4 fruit fly cellular contexts compared by ENCODE assay signal in genomic region chr3L:7432811-7433324, dm6.
TF ChIP-seq lines count a peak whose summit lies in the region.

No protein-coding gene starts in this region.

- no peak for TF ChIP-seq CTCF in whole organism, embryonic (GFP tag; optimal IDR thresholded peaks at IDR 0.05; lab: Kevin White, UChicago)

TF ChIP-seq in whole organism, adult, 20 proteins besides CTCF, POLR2A, EP300 and RAD21:
- TF ChIP-seq CG7101 (tag; optimal IDR thresholded peaks at IDR 0.05; lab: Kevin White, UChicago), result no peak
- peak; percentile 62 for TF ChIP-seq kay (GFP tag; lab: Kevin White, UChicago; ENCODE audit: borderline replicate concordance)

TF ChIP-seq in whole organism, embryonic, 481 proteins besides CTCF, POLR2A, EP300 and RAD21:
- TF ChIP-seq sens (GFP tag; lab: Kevin White, UChicago) (peak; percentile 56), Ets65A (GFP tag; lab: Kevin White, UChicago) (peak; percentile 53), CG2199 (GFP tag; IDR thresholded peaks at IDR 0.05; lab: Robert Waterston, UW) (peak; percentile 62; the same call in 2 of the 3 replicates), Med (GFP tag; lab: Kevin White, UChicago) (peak; percentile 30), Sox100B (GFP tag; optimal IDR thresholded peaks at IDR 0.05; lab: Kevin White, UChicago) (peak; percentile 13), grau (tag; optimal IDR thresholded peaks at IDR 0.05; lab: Kevin White, UChicago) (no peak), Dip2 (GFP tag; IDR thresholded peaks at IDR 0.05; lab: Robert Waterston, UW) (no peak)
TF ChIP-seq in whole organism, embryonic: peak in this region for 5.

TF ChIP-seq in whole organism, prepupa, 60 proteins besides CTCF, POLR2A, EP300 and RAD21:
- TF ChIP-seq CG6163 (GFP tag; IDR thresholded peaks at IDR 0.05; lab: Robert Waterston, UW) (no peak), pdm3 (GFP tag; optimal IDR thresholded peaks at IDR 0.05; lab: Kevin White, UChicago) (no peak), vri (GFP tag; optimal IDR thresholded peaks at IDR 0.05; lab: Kevin White, UChicago) (peak; percentile 2), Eip78C (GFP tag; lab: Kevin White, UChicago) (peak; percentile 70)

TF ChIP-seq in whole organism, wandering third instar larva, 38 proteins besides CTCF, POLR2A, EP300 and RAD21:
- peak in 1 of 2 experiments; percentile 40 for TF ChIP-seq dl (GFP tag; optimal IDR thresholded peaks at IDR 0.05; lab: Kevin White, UChicago; ENCODE audit: insufficient read depth in 1 of 2, partially characterized antibody in 2 of 2)
- no peak for TF ChIP-seq brk (GFP tag; optimal IDR thresholded peaks at IDR 0.05; lab: Kevin White, UChicago)
- TF ChIP-seq Rel (GFP tag; optimal IDR thresholded peaks at IDR 0.05; lab: Kevin White, UChicago), result no peak
- peak; percentile 94 for TF ChIP-seq Rel (tag; optimal IDR thresholded peaks at IDR 0.05; lab: Kevin White, UChicago)
